Worm (Caenorhabditis elegans): ENCODE data around the gene kin-20.
A peak's percentile ranks its signal among the peaks of the same experiment; 100 is the strongest.

Gene kin-20

DNA sequence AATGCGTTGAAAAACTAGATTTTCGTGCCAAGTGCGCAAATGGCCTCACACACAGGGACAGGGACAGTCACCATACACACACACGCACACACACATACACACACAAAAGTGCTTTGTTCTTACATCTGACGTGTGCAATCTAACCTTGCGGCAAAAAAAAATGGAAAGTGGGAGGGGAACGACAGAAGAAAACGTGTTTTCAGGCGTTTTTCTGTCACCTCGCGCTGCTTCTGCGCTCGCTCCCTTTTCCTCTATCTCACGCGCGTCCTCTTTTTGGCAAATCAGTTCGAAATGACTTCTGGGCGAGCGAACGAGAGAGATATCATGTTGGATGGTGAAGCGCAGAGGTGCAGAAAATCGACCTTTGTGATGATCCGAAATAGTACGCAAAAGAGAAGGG is 3.5 kb downstream of the kin-20 start:
- TF ChIP-seq nfya-1 (tag; optimal IDR thresholded peaks at IDR 0.05; ENCODE audit: insufficient read depth) (peak; percentile 45), pha-4 (tag; optimal IDR thresholded peaks at IDR 0.05) (no peak), fkh-10 (GFP tag; optimal IDR thresholded peaks at IDR 0.05) (no peak), ztf-11 (tag; optimal IDR thresholded peaks at IDR 0.05) (no peak), nhr-28 (tag; optimal IDR thresholded peaks at IDR 0.05) (no peak), lin-39 (tag; optimal IDR thresholded peaks at IDR 0.05) (no peak), elt-2 (tag; optimal IDR thresholded peaks at IDR 0.05) (peak; percentile 37), nhr-11 (tag; optimal IDR thresholded peaks at IDR 0.05) (no peak), mdl-1 (tag; optimal IDR thresholded peaks at IDR 0.05) (peak; percentile 39), lin-15B (tag; optimal IDR thresholded peaks at IDR 0.05) (no peak), nhr-25 (tag; optimal IDR thresholded peaks at IDR 0.05) (peak; percentile 99), egl-5 (tag; optimal IDR thresholded peaks at IDR 0.05) (no peak), ZK546.5 (tag; optimal IDR thresholded peaks at IDR 0.05) (no peak), aly-2 (tag; optimal IDR thresholded peaks at IDR 0.05) (no peak), elt-1 (tag; optimal IDR thresholded peaks at IDR 0.05) (peak; percentile 64), mml-1 (tag; optimal IDR thresholded peaks at IDR 0.05) (no peak), tbx-2 (tag; optimal IDR thresholded peaks at IDR 0.05) (peak; percentile 47), lsy-12 (tag; optimal IDR thresholded peaks at IDR 0.05) (peak; percentile 79), jun-1 (tag; optimal IDR thresholded peaks at IDR 0.05) (no peak), zag-1 (tag; optimal IDR thresholded peaks at IDR 0.05) (no peak), nhr-23 (tag; optimal IDR thresholded peaks at IDR 0.05) (peak; percentile 69), pqm-1 (tag; optimal IDR thresholded peaks at IDR 0.05) (peak; percentile 10), ztf-4 (tag; optimal IDR thresholded peaks at IDR 0.05) (no peak), eor-1 (tag; optimal IDR thresholded peaks at IDR 0.05) (no peak), ama-1 (optimal IDR thresholded peaks at IDR 0.05) (no peak), nhr-12 (tag; optimal IDR thresholded peaks at IDR 0.05) (no peak), nhr-77 (tag; optimal IDR thresholded peaks at IDR 0.05) (no peak), ceh-9 (tag; optimal IDR thresholded peaks at IDR 0.05) (no peak), sea-2 (GFP tag; optimal IDR thresholded peaks at IDR 0.05) (no peak), nhr-43 (tag; optimal IDR thresholded peaks at IDR 0.05; ENCODE audit: poor library complexity, severe bottlenecking) (peak; percentile 87), unc-62 (GFP tag; optimal IDR thresholded peaks at IDR 0.05) (peak; percentile 51), hmg-11 (tag; optimal IDR thresholded peaks at IDR 0.05) (peak; percentile 47), egl-27 (tag; optimal IDR thresholded peaks at IDR 0.05) (peak; percentile 81), ceh-82 (tag; optimal IDR thresholded peaks at IDR 0.05) (no peak), skn-1 (tag; optimal IDR thresholded peaks at IDR 0.05) (no peak), ceh-28 (tag; optimal IDR thresholded peaks at IDR 0.05) (no peak), nhr-76 (tag; optimal IDR thresholded peaks at IDR 0.05) (no peak), unc-39 (tag; optimal IDR thresholded peaks at IDR 0.05) (no peak), elt-3 (tag; optimal IDR thresholded peaks at IDR 0.05) (peak in 1 of 3 experiments; percentile 75), R02D3.7 (tag; optimal IDR thresholded peaks at IDR 0.05) (peak; percentile 12), ceh-16 (tag; optimal IDR thresholded peaks at IDR 0.05) (no peak), nhr-237 (tag; optimal IDR thresholded peaks at IDR 0.05) (no peak), daf-12 (tag; optimal IDR thresholded peaks at IDR 0.05) (no peak), fos-1 (tag; optimal IDR thresholded peaks at IDR 0.05) (peak; percentile 2), fkh-2 (tag; optimal IDR thresholded peaks at IDR 0.05) (no peak), nhr-67 (tag; optimal IDR thresholded peaks at IDR 0.05) (no peak), snpc-4 (tag; optimal IDR thresholded peaks at IDR 0.05) (no peak)

DNA sequence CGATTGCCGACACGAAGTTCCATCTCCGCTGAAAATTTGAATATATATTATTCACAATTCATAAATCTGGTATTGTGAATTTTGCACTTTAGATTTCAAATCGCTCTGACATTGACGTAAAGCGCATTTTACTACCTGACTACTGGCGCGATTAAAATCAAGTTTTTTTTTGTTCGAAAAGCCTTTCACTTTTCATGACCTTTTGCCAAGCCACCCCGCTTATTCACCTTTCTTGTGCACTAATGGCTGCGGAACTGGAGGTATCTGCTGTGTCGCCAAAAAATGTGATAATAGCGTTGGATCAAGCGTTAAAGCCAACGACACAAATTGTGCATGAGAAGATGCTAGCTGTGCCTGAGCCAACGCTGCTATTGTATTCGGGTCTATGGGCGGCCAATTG is 4.6 kb downstream of the kin-20 start:
- TF ChIP-seq elt-3 (tag; optimal IDR thresholded peaks at IDR 0.05) = no peak
- TF ChIP-seq unc-62 (GFP tag; optimal IDR thresholded peaks at IDR 0.05) = no peak
- no peak for TF ChIP-seq skn-1 (tag; optimal IDR thresholded peaks at IDR 0.05)
- no peak for TF ChIP-seq nhr-76 (tag; optimal IDR thresholded peaks at IDR 0.05)
- TF ChIP-seq unc-39 (tag; optimal IDR thresholded peaks at IDR 0.05) = no peak
- TF ChIP-seq fkh-10 (GFP tag; optimal IDR thresholded peaks at IDR 0.05) = no peak
- TF ChIP-seq nhr-11 (tag; optimal IDR thresholded peaks at IDR 0.05) = no peak
- TF ChIP-seq nhr-23 (tag; optimal IDR thresholded peaks at IDR 0.05) = peak; percentile 33
- TF ChIP-seq nhr-43 (tag; optimal IDR thresholded peaks at IDR 0.05; ENCODE audit: poor library complexity, severe bottlenecking) = no peak
- TF ChIP-seq nhr-25 (tag; optimal IDR thresholded peaks at IDR 0.05) = peak; percentile 90
- no peak for TF ChIP-seq ceh-9 (tag; optimal IDR thresholded peaks at IDR 0.05)
- peak; percentile 14 for TF ChIP-seq nfya-1 (tag; optimal IDR thresholded peaks at IDR 0.05; ENCODE audit: insufficient read depth)
